Fruit fly (Drosophila melanogaster) whole organism, larva: ENCODE data around the gene CG10254.

Experiments
- noc ChIP-seq: fragments of 200-800 bp; sonication (Bioruptor generic); optimal IDR thresholded peaks from 3 replicates; lab custom pipeline; 2019; ENCODE audit warnings: missing biosample characterization, mild to moderate bottlenecking, missing genetic modification characterization, moderate library complexity

CG10254 gene

dm6 chr3R:23694579-23695033, at the start of gene CG10254:
CG10254 (minus strand) TSS chr3R:23694983.
- TF ChIP-seq noc (tag; lab: Kevin White, UChicago) = no peak

- no peak for TF ChIP-seq noc (tag; lab: Kevin White, UChicago)
Measured at dm6 chr3R:23740968-23741367, 46.2 kb upstream of the CG10254 start.

- TF ChIP-seq noc (tag; lab: Kevin White, UChicago) = no peak
Measured at dm6 chr3R:23737676-23738574, 43.1 kb upstream of the CG10254 start.

dm6 chr3R:23736365-23736764, 41.6 kb upstream of the CG10254 start:
- TF ChIP-seq noc (tag; lab: Kevin White, UChicago) = no peak

- TF ChIP-seq noc (tag; lab: Kevin White, UChicago) = no peak
Measured at dm6 chr3R:23735648-23736047, 40.9 kb upstream of the CG10254 start.

dm6 chr3R:23734573-23735404, 40.0 kb upstream of the CG10254 start:
- no peak for TF ChIP-seq noc (tag; lab: Kevin White, UChicago)

dm6 chr3R:23733771-23734170, 39.0 kb upstream of the CG10254 start:
- no peak for TF ChIP-seq noc (tag; lab: Kevin White, UChicago)

dm6 chr3R:23732990-23733512, 38.3 kb upstream of the CG10254 start, which contains the start of the genes Hmgcr and Rpn9:
Hmgcr (plus strand) TSS chr3R:23733324.
Rpn9 (minus strand) TSS chr3R:23733462.
- TF ChIP-seq noc (tag; lab: Kevin White, UChicago) = no peak

dm6 chr3R:23732533-23732932, 37.8 kb upstream of the CG10254 start:
- no peak for TF ChIP-seq noc (tag; lab: Kevin White, UChicago)

- TF ChIP-seq noc (tag; lab: Kevin White, UChicago) = no peak
Measured at dm6 chr3R:23730472-23730801, 35.7 kb upstream of the CG10254 start.

- no peak for TF ChIP-seq noc (tag; lab: Kevin White, UChicago)
Measured at dm6 chr3R:23729632-23730471, 35.1 kb upstream of the CG10254 start.

dm6 chr3R:23729066-23729465, 34.3 kb upstream of the CG10254 start:
- TF ChIP-seq noc (tag; lab: Kevin White, UChicago) = peak; percentile 78

- TF ChIP-seq noc (tag; lab: Kevin White, UChicago) = no peak
Measured at dm6 chr3R:23728086-23728485, 33.3 kb upstream of the CG10254 start.

- peak; percentile 69 for TF ChIP-seq noc (tag; lab: Kevin White, UChicago)
Measured at dm6 chr3R:23727657-23728056, 32.9 kb upstream of the CG10254 start.

- peak; percentile 98 for TF ChIP-seq noc (tag; lab: Kevin White, UChicago)
Measured at dm6 chr3R:23726740-23727139, 32.0 kb upstream of the CG10254 start.
